Fruit fly (Drosophila melanogaster): ENCODE data around the gene Mi-2.

Gene Mi-2

DNA sequence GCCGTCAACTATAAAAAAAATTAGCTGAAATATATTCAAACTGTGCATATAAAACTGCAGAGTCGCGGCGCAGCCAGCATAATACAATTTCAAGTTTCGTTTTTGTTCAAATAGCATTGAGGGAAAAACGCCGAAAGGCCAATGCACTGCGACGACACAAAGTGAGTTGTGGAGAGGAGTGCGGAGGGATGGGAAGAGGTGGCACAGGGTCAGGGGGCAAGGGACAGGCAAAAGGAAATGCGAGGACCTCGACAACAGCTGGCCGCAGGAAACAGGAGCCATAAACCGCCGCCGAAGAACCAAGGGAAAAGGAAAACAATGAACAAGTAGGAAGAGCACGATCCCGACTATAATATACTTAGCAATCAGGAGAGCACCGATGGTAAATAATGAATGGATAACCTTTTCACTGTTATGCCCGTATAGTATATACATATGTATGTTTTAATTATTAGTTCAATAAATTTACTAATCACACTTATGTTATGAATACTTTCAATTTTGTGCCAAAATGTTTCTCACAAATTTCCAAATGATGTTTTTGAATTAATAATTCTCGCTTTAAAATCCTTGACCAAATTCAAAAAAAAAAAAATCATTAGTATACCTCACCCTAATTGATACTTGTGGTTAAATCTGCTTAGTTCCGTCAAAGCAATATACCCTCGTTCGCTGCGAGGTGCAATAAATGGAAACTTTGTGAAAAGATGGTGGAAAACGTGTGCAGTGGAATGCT, 11.3 kb downstream of the Mi-2 start (continued):
- peak; percentile 25 for TF ChIP-seq CG2678 (tag; optimal IDR thresholded peaks at IDR 0.05)
- peak; percentile 48; the same call in 1 of the 2 replicates for TF ChIP-seq aop (GFP tag; IDR thresholded peaks at IDR 0.05)
- no peak for TF ChIP-seq CG17612 (GFP tag; IDR thresholded peaks at IDR 0.05)
- peak; percentile 53 for TF ChIP-seq CG15696 (tag; optimal IDR thresholded peaks at IDR 0.05)
- TF ChIP-seq so (GFP tag; IDR thresholded peaks at IDR 0.05) = no peak
- no peak for TF ChIP-seq Fer3 (tag; optimal IDR thresholded peaks at IDR 0.05)
- TF ChIP-seq CTCF (GFP tag; optimal IDR thresholded peaks at IDR 0.05) = no peak
- TF ChIP-seq CG14014 (GFP tag; IDR thresholded peaks at IDR 0.05) = no peak
- no peak for TF ChIP-seq klu (GFP tag; IDR thresholded peaks at IDR 0.05)
- TF ChIP-seq Nf-YB (GFP tag; optimal IDR thresholded peaks at IDR 0.05) = peak; percentile 13
- peak; percentile 45 for TF ChIP-seq CG2875 (GFP tag; optimal IDR thresholded peaks at IDR 0.05)
- TF ChIP-seq CG8765 (GFP tag; IDR thresholded peaks at IDR 0.05) = no peak
- TF ChIP-seq CG4820 (GFP tag; optimal IDR thresholded peaks at IDR 0.05) = peak; percentile 1
- no peak for TF ChIP-seq CG6683 (GFP tag; optimal IDR thresholded peaks at IDR 0.05)
- TF ChIP-seq az2 (GFP tag; optimal IDR thresholded peaks at IDR 0.05) = peak; percentile 49
- peak in 1 of 2 experiments; percentile 19 for TF ChIP-seq chif (GFP tag; optimal IDR thresholded peaks at IDR 0.05)
- peak; percentile 45 for TF ChIP-seq CG10209 (GFP tag; optimal IDR thresholded peaks at IDR 0.05)
- TF ChIP-seq lab (GFP tag; optimal IDR thresholded peaks at IDR 0.05) = no peak
- TF ChIP-seq dmrt99B (tag; optimal IDR thresholded peaks at IDR 0.05) = peak; percentile 54
- TF ChIP-seq amos (GFP tag; IDR thresholded peaks at IDR 0.05; ENCODE audit: partially characterized antibody) = no peak

DNA sequence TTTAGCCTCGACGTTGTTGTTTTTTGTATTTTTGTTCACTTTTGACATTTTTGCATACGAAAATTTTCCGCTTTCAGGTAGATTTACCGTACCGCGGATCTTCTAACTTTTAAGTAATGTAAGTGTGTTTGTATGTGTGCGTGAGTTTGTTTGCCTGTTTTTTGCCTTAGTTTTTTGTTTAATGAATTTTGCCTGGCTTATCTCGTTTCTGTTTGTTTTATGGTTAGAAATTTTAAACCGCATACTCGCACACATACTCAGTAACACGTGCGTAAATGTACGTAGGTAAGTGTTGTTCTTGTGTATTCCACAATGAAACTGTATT, 12.4 kb downstream of the Mi-2 start:
- TF ChIP-seq CG17568 (GFP tag; optimal IDR thresholded peaks at IDR 0.05) = peak; percentile 10
- TF ChIP-seq Hmx (GFP tag; optimal IDR thresholded peaks at IDR 0.05) = no peak
- no peak for TF ChIP-seq Meics (GFP tag; optimal IDR thresholded peaks at IDR 0.05)
- TF ChIP-seq CG14050 (GFP tag; IDR thresholded peaks at IDR 0.05) = no peak
- TF ChIP-seq ken (GFP tag; IDR thresholded peaks at IDR 0.05) = no peak
- peak; percentile 49 for TF ChIP-seq bigmax (GFP tag; optimal IDR thresholded peaks at IDR 0.05)
- TF ChIP-seq CG1603 (tag; optimal IDR thresholded peaks at IDR 0.05) = no peak
- TF ChIP-seq chinmo (GFP tag; IDR thresholded peaks at IDR 0.05; ENCODE audit: partially characterized antibody) = peak; percentile 82; the same call in 3 of the 4 replicates
- no peak for TF ChIP-seq CG17829 (tag; optimal IDR thresholded peaks at IDR 0.05)
- peak; percentile 71 for TF ChIP-seq cwo (GFP tag; optimal IDR thresholded peaks at IDR 0.05)
- TF ChIP-seq cg (GFP tag; optimal IDR thresholded peaks at IDR 0.05) = peak; percentile 62
- peak; percentile 70; the same call in 1 of the 2 replicates for TF ChIP-seq CG4360 (GFP tag; IDR thresholded peaks at IDR 0.05)
- TF ChIP-seq Kr (GFP tag; optimal IDR thresholded peaks at IDR 0.05) = peak; percentile 6
- peak; percentile 24 for TF ChIP-seq CG3281 (GFP tag; optimal IDR thresholded peaks at IDR 0.05)
- TF ChIP-seq Bgb (GFP tag; IDR thresholded peaks at IDR 0.05; ENCODE audit: partially characterized antibody) = 0 out of 2 replicates have a peak, but pooled peaks have one; percentile 29
- peak; percentile 20 for TF ChIP-seq ftz-f1 (GFP tag; optimal IDR thresholded peaks at IDR 0.05)
- TF ChIP-seq zen (tag; optimal IDR thresholded peaks at IDR 0.05) = peak; percentile 35
- no peak for TF ChIP-seq maf-S (GFP tag; optimal IDR thresholded peaks at IDR 0.05)
- peak; percentile 4 for TF ChIP-seq CG34376 (GFP tag; optimal IDR thresholded peaks at IDR 0.05)
- TF ChIP-seq sima (GFP tag; optimal IDR thresholded peaks at IDR 0.05) = no peak
- TF ChIP-seq trem (tag; optimal IDR thresholded peaks at IDR 0.05) = no peak
- TF ChIP-seq kah (GFP tag; optimal IDR thresholded peaks at IDR 0.05) = peak; percentile 3
- peak in 1 of 2 experiments; percentile 73 for TF ChIP-seq tll (GFP tag; optimal IDR thresholded peaks at IDR 0.05)
- TF ChIP-seq org-1 (GFP tag; optimal IDR thresholded peaks at IDR 0.05) = no peak
- TF ChIP-seq D19A (tag; optimal IDR thresholded peaks at IDR 0.05) = peak; percentile 20
- TF ChIP-seq mirr (GFP tag; optimal IDR thresholded peaks at IDR 0.05) = peak; percentile 12
- no peak for TF ChIP-seq CG18619 (GFP tag; optimal IDR thresholded peaks at IDR 0.05)
- peak; percentile 5 for TF ChIP-seq B-H2 (GFP tag; optimal IDR thresholded peaks at IDR 0.05)
- TF ChIP-seq Trl (optimal IDR thresholded peaks at IDR 0.05) = no peak
- TF ChIP-seq Trl (GFP tag; optimal IDR thresholded peaks at IDR 0.05) = no peak

Data from whole organism, embryonic.